Fruit fly (Drosophila melanogaster) whole organism, embryonic: Measurements from ENCODE around the gene CG46270.

ENCODE experiments used
- ATbp ChIP-seq: fragments of 200-800 bp; sonication (Bioruptor generic); optimal IDR thresholded peaks from 2 replicates; lab custom pipeline; 2017; ENCODE audit warnings: missing biosample characterization, mild to moderate bottlenecking, missing genetic modification characterization, missing genetic modification reagents
- Atf6 ChIP-seq: fragments of 200-800 bp; sonication (Bioruptor generic); IDR thresholded peaks from 2 replicates; pipeline ENCODE4 v1.3.6; 2022; ENCODE audit warnings: missing biosample characterization, missing genetic modification characterization
- Blimp-1 ChIP-seq: fragments of 200-800 bp; sonication (Bioruptor generic); optimal IDR thresholded peaks from 3 replicates; lab custom pipeline; 2018; ENCODE audit warnings: missing biosample characterization, missing genetic modification characterization, mild to moderate bottlenecking, moderate library complexity, missing genetic modification reagents
- C15 ChIP-seq: fragments of 200-800 bp; sonication (Bioruptor generic); IDR thresholded peaks from 3 replicates; pipeline ENCODE4 v1.3.6; 2022; ENCODE audit warnings: missing biosample characterization, missing genetic modification characterization
- CG10267 ChIP-seq: fragments of 200-800 bp; sonication (Bioruptor generic); optimal IDR thresholded peaks from 2 replicates; lab custom pipeline; 2018; ENCODE audit warnings: missing biosample characterization, mild to moderate bottlenecking, missing genetic modification characterization, moderate library complexity
- CG12071 ChIP-seq: fragments of 200-800 bp; sonication (Bioruptor generic); optimal IDR thresholded peaks from 3 replicates; lab custom pipeline; 2018; ENCODE audit warnings: missing biosample characterization, mild to moderate bottlenecking, missing genetic modification characterization
- CG14441 ChIP-seq: fragments of 200-800 bp; sonication (Bioruptor generic); IDR thresholded peaks from 2 replicates; pipeline ENCODE4 v1.3.6; 2022; ENCODE audit warnings: missing biosample characterization, missing genetic modification characterization
- CG15073 ChIP-seq: fragments of 200-800 bp; sonication (Bioruptor generic); optimal IDR thresholded peaks from 2 replicates; lab custom pipeline; 2016; ENCODE audit warnings: missing biosample characterization, missing genetic modification characterization
- CG17359 ChIP-seq: fragments of 200-800 bp; sonication (Bioruptor generic); optimal IDR thresholded peaks from 3 replicates; lab custom pipeline; 2018; ENCODE audit warnings: missing biosample characterization, mild to moderate bottlenecking, missing genetic modification characterization, moderate library complexity
- CG17385 ChIP-seq: fragments of 200-800 bp; sonication (Bioruptor generic); optimal IDR thresholded peaks from 3 replicates; lab custom pipeline; 2018; ENCODE audit warnings: missing biosample characterization, mild to moderate bottlenecking, missing genetic modification characterization
- CG18599 ChIP-seq: fragments of 200-800 bp; sonication (Bioruptor generic); optimal IDR thresholded peaks from 3 replicates; lab custom pipeline; 2017; ENCODE audit warnings: missing biosample characterization, missing genetic modification characterization, mild to moderate bottlenecking, moderate library complexity, missing genetic modification reagents
- CG30403 ChIP-seq: fragments of 200-800 bp; sonication (Bioruptor generic); optimal IDR thresholded peaks from 3 replicates; lab custom pipeline; 2016; ENCODE audit warnings: missing biosample characterization, missing genetic modification characterization
- CG3407 ChIP-seq: fragments of 200-800 bp; sonication (Bioruptor generic); optimal IDR thresholded peaks from 2 replicates; lab custom pipeline; 2018; ENCODE audit warnings: missing biosample characterization, mild to moderate bottlenecking, missing genetic modification characterization
- CG3726 ChIP-seq: fragments of 200-800 bp; sonication (Bioruptor generic); IDR thresholded peaks from 3 replicates; pipeline ENCODE4, ENCODE4 v1.3.6; 2022; ENCODE audit warnings: missing biosample characterization, missing genetic modification characterization
- CG4424 ChIP-seq: fragments of 200-800 bp; sonication (Bioruptor generic); optimal IDR thresholded peaks from 3 replicates; lab custom pipeline; 2016; ENCODE audit warnings: missing biosample characterization, missing genetic modification characterization
- CG6689 ChIP-seq: fragments of 200-800 bp; sonication (Bioruptor generic); IDR thresholded peaks from 2 replicates; pipeline ENCODE4 v1.3.6; 2022; ENCODE audit warnings: missing biosample characterization, missing genetic modification characterization
- CG6765 ChIP-seq: fragments of 200-800 bp; sonication (Bioruptor generic); optimal IDR thresholded peaks from 3 replicates; lab custom pipeline; 2017; ENCODE audit warnings: missing biosample characterization, mild to moderate bottlenecking, missing genetic modification characterization
- CG6813 ChIP-seq: fragments of 200-800 bp; sonication (Bioruptor generic); optimal IDR thresholded peaks from 2 replicates; lab custom pipeline; 2017; ENCODE audit warnings: missing biosample characterization, missing genetic modification characterization, mild to moderate bottlenecking, moderate library complexity, missing genetic modification reagents
- CG8290 ChIP-seq, 3 experiments: fragments of 200-800 bp; sonication (Bioruptor generic); optimal IDR thresholded peaks; 2 replicates each; lab custom pipeline; 2016 to 2019; ENCODE audit warnings: missing biosample characterization in 3 of 3, missing genetic modification characterization in 3 of 3, mild to moderate bottlenecking in 2 of 3, moderate library complexity in 1 of 3
- CG9932 ChIP-seq: fragments of 200-800 bp; sonication (Bioruptor generic); IDR thresholded peaks from 2 replicates; pipeline ENCODE4 v1.3.6; 2022; ENCODE audit warnings: missing biosample characterization, missing genetic modification characterization
- CrebB ChIP-seq: fragments of 200-800 bp; sonication (Bioruptor generic); optimal IDR thresholded peaks from 3 replicates; lab custom pipeline; 2018; ENCODE audit warnings: missing biosample characterization, mild to moderate bottlenecking, missing genetic modification characterization
- H2.0 ChIP-seq: fragments of 200-800 bp; sonication (Bioruptor generic); IDR thresholded peaks from 2 replicates; pipeline ENCODE4 v1.3.6; 2022; ENCODE audit warnings: missing biosample characterization, missing genetic modification characterization
- HHEX ChIP-seq: fragments of 200-800 bp; sonication (Bioruptor generic); optimal IDR thresholded peaks from 3 replicates; lab custom pipeline; 2017; ENCODE audit warnings: missing biosample characterization, mild to moderate bottlenecking, missing genetic modification characterization, missing genetic modification reagents
- Hr51 ChIP-seq, 2 experiments: fragments of 200-800 bp; sonication (Bioruptor generic); optimal IDR thresholded peaks; 2 replicates in 1 of 2; 3 replicates in 1 of 2; lab custom pipeline; 2016 to 2018; ENCODE audit warnings: missing biosample characterization in 2 of 2, missing genetic modification characterization in 2 of 2, mild to moderate bottlenecking in 1 of 2, moderate library complexity in 1 of 2
- Mrtf ChIP-seq: fragments of 200-800 bp; sonication (Bioruptor generic); IDR thresholded peaks from 3 replicates; pipeline ENCODE4 v1.3.6; 2022; ENCODE audit warnings: missing biosample characterization, missing genetic modification characterization
- NK7.1 ChIP-seq: fragments of 200-800 bp; sonication (Bioruptor generic); optimal IDR thresholded peaks from 3 replicates; lab custom pipeline; 2016; ENCODE audit warnings: missing biosample characterization, missing genetic modification characterization
- Nf-YB ChIP-seq: fragments of 200-800 bp; sonication (Bioruptor generic); optimal IDR thresholded peaks from 3 replicates; lab custom pipeline; 2019; ENCODE audit warnings: missing biosample characterization, mild to moderate bottlenecking, missing genetic modification characterization, moderate library complexity
- Oli ChIP-seq: fragments of 200-800 bp; sonication (Bioruptor generic); optimal IDR thresholded peaks from 2 replicates; lab custom pipeline; 2018; ENCODE audit warnings: missing biosample characterization, mild to moderate bottlenecking, missing genetic modification characterization, moderate library complexity
- Optix ChIP-seq: fragments of 200-800 bp; sonication (Bioruptor generic); IDR thresholded peaks from 3 replicates; pipeline ENCODE4 v1.3.6; 2022; ENCODE audit warnings: missing biosample characterization, missing genetic modification characterization
- Poxn ChIP-seq: fragments of 200-800 bp; sonication (Bioruptor generic); IDR thresholded peaks from 2 replicates; pipeline ENCODE4 v1.3.6; 2022; ENCODE audit warnings: missing biosample characterization, missing genetic modification characterization
- Side ChIP-seq: fragments of 200-800 bp; sonication (Bioruptor generic); optimal IDR thresholded peaks from 2 replicates; lab custom pipeline; 2016; ENCODE audit warnings: missing biosample characterization, missing genetic modification characterization
- Stat92E ChIP-seq, 3 experiments: fragments of >200 bp in 2 of 3; fragments of 200-800 bp in 1 of 3; sonication (Bioruptor generic) in 1 of 3; optimal IDR thresholded peaks; 2 replicates each; lab custom pipeline; 2017 to 2019; ENCODE audit warnings: missing biosample characterization in 3 of 3, missing genetic modification characterization in 3 of 3, mild to moderate bottlenecking in 1 of 3, moderate library complexity in 1 of 3
- Xbp1 ChIP-seq: fragments of 200-800 bp; sonication (Bioruptor generic); optimal IDR thresholded peaks from 3 replicates; lab custom pipeline; 2016; ENCODE audit warnings: missing biosample characterization, mild to moderate bottlenecking, missing genetic modification characterization
- ems ChIP-seq: fragments of 200-800 bp; sonication (Bioruptor generic); optimal IDR thresholded peaks from 3 replicates; lab custom pipeline; 2016; ENCODE audit warnings: missing biosample characterization, missing genetic modification characterization
- eve ChIP-seq, 2 experiments: fragments of >200 bp; optimal IDR thresholded peaks; 2 replicates each; lab custom pipeline; 2017; ENCODE audit warnings: missing biosample characterization in 2 of 2, missing genetic modification characterization in 2 of 2
- ftz-f1 ChIP-seq: fragments of 200-800 bp; sonication (Bioruptor generic); optimal IDR thresholded peaks from 2 replicates; lab custom pipeline; 2016; ENCODE audit warnings: missing biosample characterization, missing genetic modification characterization
- gcm2 ChIP-seq: fragments of 200-800 bp; sonication (Bioruptor generic); optimal IDR thresholded peaks from 2 replicates; lab custom pipeline; 2016; ENCODE audit warnings: missing biosample characterization, missing genetic modification characterization
- kay ChIP-seq: fragments of 200-800 bp; sonication (Bioruptor generic); optimal IDR thresholded peaks from 2 replicates; lab custom pipeline; 2016; ENCODE audit warnings: missing biosample characterization, missing genetic modification characterization
- lov ChIP-seq, 2 experiments: fragments of 200-800 bp in 1 of 2; fragments of >200 bp in 1 of 2; sonication (Bioruptor generic) in 1 of 2; IDR thresholded peaks in 1 of 2; optimal IDR thresholded peaks in 1 of 2; 2 replicates in 1 of 2; 3 replicates in 1 of 2; pipeline versions ENCODE4 v1.3.6 to Lab custom; 2017 to 2022; ENCODE audit warnings: missing biosample characterization in 1 of 2, missing genetic modification characterization in 1 of 2
- row ChIP-seq: fragments of 200-800 bp; sonication (Bioruptor generic); IDR thresholded peaks from 3 replicates; pipeline ENCODE4 v1.3.6; 2022; ENCODE audit warnings: missing biosample characterization, missing genetic modification characterization
- salm ChIP-seq: fragments of 200-800 bp; sonication (Bioruptor generic); optimal IDR thresholded peaks from 2 replicates; lab custom pipeline; 2018; ENCODE audit warnings: missing biosample characterization, mild to moderate bottlenecking, missing genetic modification characterization
- scrt ChIP-seq: fragments of 200-800 bp; sonication (Bioruptor generic); optimal IDR thresholded peaks from 2 replicates; lab custom pipeline; 2018; ENCODE audit warnings: missing biosample characterization, mild to moderate bottlenecking, missing genetic modification characterization, moderate library complexity
- shn ChIP-seq: fragments of 200-800 bp; sonication (Bioruptor generic); optimal IDR thresholded peaks from 3 replicates; lab custom pipeline; 2016; ENCODE audit warnings: missing biosample characterization, missing genetic modification characterization
- sob ChIP-seq: fragments of 200-800 bp; sonication (Bioruptor generic); IDR thresholded peaks from 2 replicates; pipeline ENCODE4 v1.3.6; 2022; ENCODE audit warnings: missing biosample characterization, missing genetic modification characterization
- tgo ChIP-seq: fragments of 200-800 bp; sonication (Bioruptor generic); IDR thresholded peaks from 3 replicates; pipeline ENCODE4 v1.3.6; 2022; ENCODE audit warnings: missing biosample characterization, missing genetic modification characterization
- tin ChIP-seq: fragments of 200-800 bp; sonication (Bioruptor generic); optimal IDR thresholded peaks from 3 replicates; lab custom pipeline; 2016; ENCODE audit warnings: missing biosample characterization, missing genetic modification characterization
- zen2 ChIP-seq: fragments of 200-800 bp; sonication (Bioruptor generic); IDR thresholded peaks from 3 replicates; pipeline ENCODE4 v1.3.6; 2022; ENCODE audit warnings: missing biosample characterization, missing genetic modification characterization; ENCODE audit not compliant: partially characterized antibody

CG46270 gene

dm6 chr3R:10411752-10412549 lies 16.3 kb downstream of the CG46270 start (continued):
- TF ChIP-seq sob (GFP tag; lab: Robert Waterston, UW) (peak; percentile 84), lov (optimal IDR thresholded peaks at IDR 0.05; lab: Kevin White, UChicago) (no peak), lov (GFP tag; IDR thresholded peaks at IDR 0.05; lab: Robert Waterston, UW) (no peak), CG15073 (GFP tag; lab: Kevin White, UChicago) (no peak), CG30403 (peak; percentile 9), NK7.1 (GFP tag; lab: Kevin White, UChicago) (no peak), CG10267 (tag; lab: Kevin White, UChicago) (no peak), tgo (GFP tag; lab: Robert Waterston, UW) (peak; percentile 64; the same call in 1 of the 3 replicates), CG12071 (GFP tag; lab: Kevin White, UChicago) (no peak), CG8290 (GFP tag; optimal IDR thresholded peaks at IDR 0.05; lab: Kevin White, UChicago) (no peak), CG8290 (tag; optimal IDR thresholded peaks at IDR 0.05; lab: Kevin White, UChicago) (no peak), CG3407 (GFP tag; lab: Kevin White, UChicago) (no peak), shn (GFP tag; lab: Kevin White, UChicago) (no peak), ftz-f1 (GFP tag; lab: Kevin White, UChicago) (no peak), CG9932 (GFP tag; lab: Robert Waterston, UW) (peak; percentile 42), tin (peak; percentile 24), CG14441 (peak; percentile 75), Blimp-1 (GFP tag; lab: Kevin White, UChicago) (peak; percentile 79), kay (GFP tag; lab: Kevin White, UChicago) (no peak), CG6813 (peak; percentile 64), CG3726 (GFP tag; lab: Robert Waterston, UW) (no peak), HHEX (peak; percentile 72), CG18599 (GFP tag; lab: Kevin White, UChicago) (peak; percentile 90), Poxn (GFP tag; lab: Robert Waterston, UW) (0 out of 2 replicates have a peak, but pooled peaks have one; percentile 17), Side (peak; percentile 37), Atf6 (GFP tag; lab: Robert Waterston, UW) (0 out of 2 replicates have a peak, but pooled peaks have one; percentile 36), C15 (GFP tag; lab: Robert Waterston, UW) (peak; percentile 60; the same call in 1 of the 3 replicates), scrt (no peak), Xbp1 (GFP tag; lab: Kevin White, UChicago) (no peak), Optix (GFP tag; lab: Robert Waterston, UW) (no peak), Hr51 (GFP tag; optimal IDR thresholded peaks at IDR 0.05; lab: Kevin White, UChicago) (no peak), H2.0 (0 out of 2 replicates have a peak, but pooled peaks have one; percentile 6), ems (GFP tag; lab: Kevin White, UChicago) (peak; percentile 51), ATbp (no peak), CrebB (tag; lab: Kevin White, UChicago) (no peak), Mrtf (peak; percentile 64; the same call in 1 of the 3 replicates), CG6765 (GFP tag; lab: Kevin White, UChicago) (no peak), CG17359 (tag; lab: Kevin White, UChicago) (peak; percentile 60), CG6689 (peak; percentile 55; the same call in 1 of the 2 replicates), CG17385 (GFP tag; lab: Kevin White, UChicago) (no peak), gcm2 (GFP tag; lab: Kevin White, UChicago) (no peak), Oli (tag; lab: Kevin White, UChicago) (no peak), Nf-YB (no peak), CG4424 (GFP tag; lab: Kevin White, UChicago) (peak; percentile 10), salm (tag; lab: Kevin White, UChicago) (no peak), eve (GFP tag; optimal IDR thresholded peaks at IDR 0.05; lab: Kevin White, UChicago) (no peak), Stat92E (GFP tag; optimal IDR thresholded peaks at IDR 0.05; lab: Kevin White, UChicago) (no peak), zen2 (no peak), row (GFP tag; lab: Robert Waterston, UW) (peak; percentile 69)
